Fruit fly (Drosophila melanogaster): Measurements from ENCODE around the gene Ncc69.

Ncc69 gene

dm6 chr3L:12391240-12391843, at the start of gene Ncc69:
Gene Ncc69, minus strand, starts transcription at chr3L:12391444.
- TF ChIP-seq ap (GFP tag; IDR thresholded peaks at IDR 0.05) (no peak), sd (tag; optimal IDR thresholded peaks at IDR 0.05) (peak; percentile 92), mirr (GFP tag; optimal IDR thresholded peaks at IDR 0.05) (peak; percentile 37), CG6854 (GFP tag; optimal IDR thresholded peaks at IDR 0.05) (peak; percentile 16), CG10543 (GFP tag; optimal IDR thresholded peaks at IDR 0.05) (peak; percentile 54), CG11560 (tag; IDR thresholded peaks at IDR 0.05) (no peak), slbo (GFP tag; IDR thresholded peaks at IDR 0.05) (peak; percentile 20; the same call in 1 of the 2 replicates), Deaf1 (tag; optimal IDR thresholded peaks at IDR 0.05) (peak; percentile 98), tap (tag; optimal IDR thresholded peaks at IDR 0.05) (peak; percentile 21), zen2 (GFP tag; IDR thresholded peaks at IDR 0.05; ENCODE audit: partially characterized antibody) (peak; percentile 40; the same call in 1 of the 3 replicates), CG10431 (GFP tag; optimal IDR thresholded peaks at IDR 0.05) (no peak), HmgZ (tag; optimal IDR thresholded peaks at IDR 0.05) (peak; percentile 23), CG15514 (GFP tag; optimal IDR thresholded peaks at IDR 0.05) (peak; percentile 28), nom (GFP tag; optimal IDR thresholded peaks at IDR 0.05) (peak; percentile 30), Med (GFP tag) (peak; percentile 83), ham (GFP tag; IDR thresholded peaks at IDR 0.05) (no peak), CG4360 (GFP tag; IDR thresholded peaks at IDR 0.05) (peak; percentile 32; the same call in 1 of the 2 replicates), CG1603 (tag; optimal IDR thresholded peaks at IDR 0.05) (peak; percentile 6), CG9797 (GFP tag; optimal IDR thresholded peaks at IDR 0.05) (no peak), Nf-YB (GFP tag; optimal IDR thresholded peaks at IDR 0.05) (peak; percentile 1), ci (GFP tag; IDR thresholded peaks at IDR 0.05) (peak; percentile 42; the same call in 2 of the 3 replicates), Rfx (GFP tag; IDR thresholded peaks at IDR 0.05) (peak; percentile 43; the same call in 1 of the 2 replicates), CG14710 (tag; optimal IDR thresholded peaks at IDR 0.05) (no peak), CG13287 (GFP tag; IDR thresholded peaks at IDR 0.05; ENCODE audit: partially characterized antibody) (peak; percentile 33; the same call in 1 of the 2 replicates), CG11695 (GFP tag; IDR thresholded peaks at IDR 0.05) (no peak), CG17568 (GFP tag; optimal IDR thresholded peaks at IDR 0.05) (peak; percentile 20), CG1792 (GFP tag; optimal IDR thresholded peaks at IDR 0.05) (no peak), dpn (GFP tag; optimal IDR thresholded peaks at IDR 0.05) (no peak), CG15601 (tag; optimal IDR thresholded peaks at IDR 0.05) (peak; percentile 12), fru (optimal IDR thresholded peaks at IDR 0.05) (no peak), lab (GFP tag; optimal IDR thresholded peaks at IDR 0.05) (peak; percentile 18), Trl (optimal IDR thresholded peaks at IDR 0.05) (peak in 1 of 2 experiments; percentile 2), Trl (GFP tag; optimal IDR thresholded peaks at IDR 0.05) (no peak), h (optimal IDR thresholded peaks at IDR 0.05) (no peak), CG12659 (GFP tag; optimal IDR thresholded peaks at IDR 0.05) (peak; percentile 17), E2f1 (GFP tag; IDR thresholded peaks at IDR 0.05) (no peak), CG6791 (GFP tag; IDR thresholded peaks at IDR 0.05; ENCODE audit: partially characterized antibody) (peak; percentile 45; the same call in 1 of the 3 replicates), pros (GFP tag; optimal IDR thresholded peaks at IDR 0.05) (peak; percentile 76), Hr39 (optimal IDR thresholded peaks at IDR 0.05) (no peak), Stat92E (GFP tag; optimal IDR thresholded peaks at IDR 0.05) (peak in 1 of 3 experiments; percentile 3), CG6175 (GFP tag; IDR thresholded peaks at IDR 0.05) (peak; percentile 25; the same call in 1 of the 3 replicates), CG34224 (GFP tag; IDR thresholded peaks at IDR 0.05; ENCODE audit: partially characterized antibody) (peak; percentile 18; the same call in 1 of the 3 replicates), CG7372 (GFP tag; IDR thresholded peaks at IDR 0.05) (0 out of 2 replicates have a peak, but pooled peaks have one; percentile 15), CG32532 (GFP tag; IDR thresholded peaks at IDR 0.05) (0 out of 2 replicates have a peak, but pooled peaks have one; percentile 17), kni (GFP tag; optimal IDR thresholded peaks at IDR 0.05) (peak; percentile 43), Pdp1 (GFP tag; optimal IDR thresholded peaks at IDR 0.05) (peak in 1 of 2 experiments; percentile 28), chm (GFP tag; IDR thresholded peaks at IDR 0.05) (peak; percentile 53; the same call in 1 of the 2 replicates), shn (GFP tag; optimal IDR thresholded peaks at IDR 0.05) (no peak), CG2199 (GFP tag; IDR thresholded peaks at IDR 0.05) (peak; percentile 69; the same call in 2 of the 3 replicates)

Measured in whole organism, embryonic.